Worm (Caenorhabditis elegans) whole organism, midembryonic: Measurements from ENCODE around the gene sre-42.

ENCODE experiments used
- T22C8.4 ChIP-seq: fragments of 200-800 bp; sonication (Bioruptor generic); IDR thresholded peaks from 2 replicates; pipeline ENCODE4 v1.3.6; 2022; ENCODE audit warnings: missing genetic modification characterization, missing compliant biosample characterization
- cog-1 ChIP-seq: sonication (generic microtip); optimal IDR thresholded peaks from 2 replicates; lab custom pipeline; 2016; ENCODE audit warnings: missing genetic modification characterization, missing compliant biosample characterization
- flt-1 ChIP-seq: fragments of 200-800 bp; sonication (Bioruptor generic); IDR thresholded peaks from 2 replicates; pipeline ENCODE4 v1.3.6; 2022; ENCODE audit warnings: missing genetic modification characterization, missing compliant biosample characterization
- klf-2 ChIP-seq: fragments of 200-800 bp; sonication (Bioruptor generic); conservative IDR thresholded peaks from 2 replicates; pipeline ENCODE4 v1.3.6; 2022; ENCODE audit warnings: missing genetic modification reagents, missing genetic modification characterization, missing compliant biosample characterization
- med-1 ChIP-seq: sonication (generic microtip); optimal IDR thresholded peaks from 2 replicates; lab custom pipeline; 2017; ENCODE audit warnings: missing genetic modification characterization, mild to moderate bottlenecking, missing compliant biosample characterization, antibody characterized with exemption, missing genetic modification reagents; ENCODE audit not compliant: insufficient read depth
- ref-1 ChIP-seq: fragments of 200-800 bp; sonication (Bioruptor generic); conservative IDR thresholded peaks from 2 replicates; pipeline ENCODE4 v1.3.6; 2022; ENCODE audit warnings: missing genetic modification reagents, missing genetic modification characterization, missing compliant biosample characterization
- tab-1 ChIP-seq: fragments of 200-800 bp; sonication (Bioruptor generic); IDR thresholded peaks from 2 replicates; pipeline ENCODE4 v1.3.6; 2022; ENCODE audit warnings: missing genetic modification characterization, missing compliant biosample characterization
- ztf-23 ChIP-seq: fragments of 200-800 bp; sonication (Bioruptor generic); IDR thresholded peaks from 2 replicates; pipeline ENCODE4 v1.3.6; 2022; ENCODE audit warnings: missing genetic modification reagents, missing genetic modification characterization, missing compliant biosample characterization
- ztf-29 ChIP-seq: fragments of 200-800 bp; sonication (Bioruptor generic); IDR thresholded peaks from 2 replicates; pipeline ENCODE4 v1.3.6; 2022; ENCODE audit warnings: missing genetic modification reagents, missing genetic modification characterization, missing compliant biosample characterization

Gene sre-42

ce11 chrII:12343710-12344109 is 43.0 kb downstream of the sre-42 start:
- TF ChIP-seq T22C8.4 (GFP tag; lab: Robert Waterston, UW) (no peak), cog-1 (tag; lab: Kevin White, UChicago) (no peak), ztf-23 (GFP tag; lab: Robert Waterston, UW) (no peak), ref-1 (no peak), tab-1 (GFP tag; lab: Robert Waterston, UW) (no peak), med-1 (GFP tag; lab: Kevin White, UChicago) (no peak)

DNA sequence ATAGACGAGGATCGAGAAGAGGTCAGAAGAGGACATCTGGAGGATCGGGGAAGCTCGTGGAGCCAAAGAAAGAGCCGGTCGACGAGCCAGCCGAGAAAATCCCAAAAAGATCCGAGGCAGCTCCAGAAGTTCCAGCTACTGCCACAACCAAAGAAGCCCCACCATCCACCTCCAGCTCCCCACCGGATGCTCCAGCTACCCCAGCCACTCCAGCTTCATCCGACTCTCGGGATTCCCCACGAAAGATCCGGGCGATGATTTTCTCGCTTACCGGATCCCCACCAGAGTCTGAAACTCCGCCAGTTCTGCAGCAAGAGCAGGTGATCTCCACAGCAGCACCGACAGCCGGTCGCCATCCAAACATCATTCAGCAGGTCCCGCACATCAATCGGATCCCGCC is 43.8 kb downstream of the sre-42 start:
- TF ChIP-seq tab-1 (GFP tag; lab: Robert Waterston, UW) (no peak), klf-2 (GFP tag; lab: Robert Waterston, UW) (no peak), ztf-29 (GFP tag; lab: Robert Waterston, UW) (no peak), T22C8.4 (GFP tag; lab: Robert Waterston, UW) (no peak), med-1 (GFP tag; lab: Kevin White, UChicago) (no peak), ztf-23 (GFP tag; lab: Robert Waterston, UW) (no peak), flt-1 (GFP tag; lab: Robert Waterston, UW) (no peak)

DNA sequence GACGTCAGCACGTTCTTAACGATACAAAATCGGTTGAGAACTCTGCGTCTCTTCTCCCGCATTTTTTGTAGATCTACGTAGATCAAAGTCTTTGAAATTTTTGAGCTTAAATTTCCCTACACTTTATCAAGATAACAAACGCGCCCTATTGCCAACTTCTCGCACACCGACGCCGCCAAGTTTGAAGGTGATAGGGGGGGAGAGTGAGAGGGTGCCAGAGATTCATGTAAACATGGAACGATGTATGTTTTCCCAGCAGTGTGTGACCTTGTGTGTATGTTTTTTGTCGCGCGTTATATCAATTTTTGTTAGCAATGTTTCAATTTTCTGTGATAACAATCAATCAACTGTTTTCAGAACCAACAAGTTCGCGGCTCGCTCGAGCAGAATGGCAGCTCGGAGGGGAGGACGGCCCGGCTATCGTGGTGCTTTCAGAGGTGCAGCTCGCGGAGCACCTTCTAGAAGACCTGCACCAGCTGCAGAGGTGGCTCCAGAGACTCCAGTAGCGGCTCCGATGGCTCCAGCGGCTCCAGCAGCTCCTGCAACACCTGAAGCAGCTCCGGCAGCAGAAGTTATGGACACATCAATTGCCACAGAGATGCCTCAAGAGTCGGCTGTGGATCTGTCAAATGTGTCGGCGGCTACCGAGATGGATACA is 45.0 kb downstream of the sre-42 start:
- TF ChIP-seq ref-1 = no peak
- TF ChIP-seq tab-1 (GFP tag; lab: Robert Waterston, UW) = no peak
- no peak for TF ChIP-seq ztf-29 (GFP tag; lab: Robert Waterston, UW)
- TF ChIP-seq med-1 (GFP tag; lab: Kevin White, UChicago) = no peak
- no peak for TF ChIP-seq klf-2 (GFP tag; lab: Robert Waterston, UW)
- TF ChIP-seq T22C8.4 (GFP tag; lab: Robert Waterston, UW) = no peak
- no peak for TF ChIP-seq cog-1 (tag; lab: Kevin White, UChicago)
- no peak for TF ChIP-seq ztf-23 (GFP tag; lab: Robert Waterston, UW)
- no peak for TF ChIP-seq flt-1 (GFP tag; lab: Robert Waterston, UW)

ce11 chrII:12339644-12340043 is 47.0 kb downstream of the sre-42 start, which contains the start of gene sop-2:
TSS of gene sop-2 (plus strand) at chrII:12339944.
- TF ChIP-seq ztf-23 (GFP tag; lab: Robert Waterston, UW) (no peak), klf-2 (GFP tag; lab: Robert Waterston, UW) (no peak), flt-1 (GFP tag; lab: Robert Waterston, UW) (no peak), T22C8.4 (GFP tag; lab: Robert Waterston, UW) (no peak), med-1 (GFP tag; lab: Kevin White, UChicago) (no peak), ztf-29 (GFP tag; lab: Robert Waterston, UW) (no peak), tab-1 (GFP tag; lab: Robert Waterston, UW) (no peak), ref-1 (no peak), cog-1 (tag; lab: Kevin White, UChicago) (no peak)

- TF ChIP-seq tab-1 (GFP tag; lab: Robert Waterston, UW) (no peak), med-1 (GFP tag; lab: Kevin White, UChicago) (no peak), flt-1 (GFP tag; lab: Robert Waterston, UW) (peak; percentile 68; the same call in 1 of the 2 replicates), ztf-29 (GFP tag; lab: Robert Waterston, UW) (no peak), klf-2 (GFP tag; lab: Robert Waterston, UW) (no peak), T22C8.4 (GFP tag; lab: Robert Waterston, UW) (peak; percentile 80), ztf-23 (GFP tag; lab: Robert Waterston, UW) (0 out of 2 replicates have a peak, but pooled peaks have one; percentile 22), cog-1 (tag; lab: Kevin White, UChicago) (peak; percentile 59), ref-1 (no peak; the same call in 1 of the 2 replicates)
Observed at ce11 chrII:12339152-12339551, 47.5 kb downstream of the sre-42 start.

- TF ChIP-seq ztf-23 (GFP tag; lab: Robert Waterston, UW) = no peak
Observed at ce11 chrII:12335430-12335829, 51.3 kb downstream of the sre-42 start, which contains the start of gene sre-52. TSS of gene sre-52 (plus strand) at chrII:12335730.
